Worm (Caenorhabditis elegans) whole organism, early embryonic: ENCODE results near the gene C46C2.3.

Source experiments
- B0310.2 ChIP-seq: sonication (generic microtip); optimal IDR thresholded peaks from 2 replicates; lab custom pipeline; 2016; ENCODE audit warnings: mild to moderate bottlenecking, missing genetic modification characterization, missing compliant biosample characterization
- F13C5.2 ChIP-seq: sonication (generic microtip); optimal IDR thresholded peaks from 2 replicates; lab custom pipeline; 2017; ENCODE audit warnings: mild to moderate bottlenecking, missing genetic modification characterization, inconsistent platforms, missing compliant biosample characterization
- aly-1 ChIP-seq: sonication (generic microtip); optimal IDR thresholded peaks from 2 replicates; lab custom pipeline; 2016; ENCODE audit warnings: missing genetic modification characterization, missing compliant biosample characterization
- ama-1 ChIP-seq: fragments of 150-350 bp; optimal IDR thresholded peaks from 2 replicates; lab custom pipeline; 2014
- ceh-13 ChIP-seq: fragments of 200-800 bp; sonication (Bioruptor generic); optimal IDR thresholded peaks from 2 replicates; lab custom pipeline; 2018; ENCODE audit warnings: mild to moderate bottlenecking, missing genetic modification characterization, missing compliant biosample characterization
- ceh-36 ChIP-seq: sonication (generic microtip); optimal IDR thresholded peaks from 2 replicates; lab custom pipeline; 2016; ENCODE audit warnings: missing genetic modification characterization, inconsistent platforms, missing compliant biosample characterization
- flt-1 ChIP-seq: fragments of 200-800 bp; sonication (Bioruptor generic); IDR thresholded peaks from 2 replicates; pipeline ENCODE4 v1.3.6; 2022; ENCODE audit warnings: missing genetic modification characterization, missing compliant biosample characterization
- hmg-4 ChIP-seq: fragments of 200-800 bp; sonication (Bioruptor generic); optimal IDR thresholded peaks from 2 replicates; lab custom pipeline; 2018; ENCODE audit warnings: mild to moderate bottlenecking, missing genetic modification characterization, missing compliant biosample characterization
- pes-1 ChIP-seq: fragments of 200-800 bp; sonication (Bioruptor generic); IDR thresholded peaks from 2 replicates; pipeline ENCODE4 v1.3.6; 2022; ENCODE audit warnings: missing genetic modification reagents, missing genetic modification characterization, missing compliant biosample characterization
- scrt-1 ChIP-seq: fragments of 200-800 bp; sonication (Bioruptor generic); IDR thresholded peaks from 2 replicates; pipeline ENCODE4 v1.3.6; 2022; ENCODE audit warnings: missing genetic modification characterization, missing compliant biosample characterization
- sea-1 ChIP-seq: fragments of 200-800 bp; sonication (Bioruptor generic); conservative IDR thresholded peaks from 2 replicates; pipeline ENCODE4 v1.3.6; 2022; ENCODE audit warnings: missing genetic modification characterization, missing compliant biosample characterization
- tbx-11 ChIP-seq: fragments of 200-800 bp; sonication (Bioruptor generic); IDR thresholded peaks from 2 replicates; pipeline ENCODE4 v1.3.6; 2022; ENCODE audit warnings: missing genetic modification characterization, missing compliant biosample characterization
- tbx-37 ChIP-seq: fragments of 200-800 bp; sonication (Bioruptor generic); conservative IDR thresholded peaks from 2 replicates; pipeline ENCODE4 v1.3.6; 2022; ENCODE audit warnings: missing genetic modification reagents, missing genetic modification characterization, missing compliant biosample characterization
- tra-4 ChIP-seq: sonication (generic microtip); optimal IDR thresholded peaks from 2 replicates; lab custom pipeline; 2017; ENCODE audit warnings: missing genetic modification characterization, missing compliant biosample characterization

DNA sequence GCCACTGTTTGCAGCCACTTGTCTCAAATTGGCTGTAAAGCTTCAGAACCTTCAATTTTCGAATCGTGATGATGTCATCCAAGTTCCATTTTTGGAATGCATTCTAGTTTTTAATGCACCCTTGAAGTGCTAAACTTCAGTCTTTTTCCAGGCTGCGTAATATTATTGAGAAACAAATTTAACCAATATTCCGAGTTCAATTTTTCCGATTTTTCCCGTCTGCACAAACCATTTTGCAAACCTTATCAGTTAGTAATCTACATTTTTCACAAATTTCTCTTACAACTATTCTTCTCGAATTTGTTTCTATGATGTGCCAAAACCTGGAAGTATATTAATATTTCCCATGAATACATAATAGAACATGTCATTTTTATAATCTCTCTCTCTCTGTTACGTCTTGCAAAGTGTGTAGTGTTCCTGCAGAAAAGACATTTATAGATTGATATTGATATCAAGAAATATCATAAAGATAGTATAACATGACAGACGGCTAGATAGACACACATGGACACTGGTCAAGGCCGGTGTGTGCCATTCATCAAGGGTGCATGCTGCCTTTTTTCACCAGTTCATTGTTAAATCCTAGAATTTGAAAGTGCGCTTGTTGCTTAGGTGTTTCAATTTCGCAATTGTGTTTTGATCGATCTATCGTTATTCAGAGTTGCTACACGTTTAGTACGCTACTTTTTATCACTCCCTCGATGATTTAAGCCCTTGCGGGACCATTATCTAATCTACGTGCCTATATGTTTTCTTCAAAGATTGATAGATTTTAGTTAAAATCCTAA is 25.6 kb upstream of the C46C2.3 start:
- no peak for TF ChIP-seq pes-1 (GFP tag; lab: Robert Waterston, UW)
- no peak for TF ChIP-seq aly-1 (tag; lab: Kevin White, UChicago)
- no peak for TF ChIP-seq tbx-37 (GFP tag; lab: Robert Waterston, UW)
- TF ChIP-seq ama-1 (lab: Kevin White, UChicago) = no peak
- TF ChIP-seq flt-1 = no peak
- no peak for TF ChIP-seq tbx-11 (GFP tag; lab: Robert Waterston, UW)
- TF ChIP-seq ceh-13 (GFP tag; lab: Kevin White, UChicago) = no peak
- TF ChIP-seq tra-4 (tag; lab: Kevin White, UChicago) = no peak
- TF ChIP-seq ceh-36 = no peak
- no peak for TF ChIP-seq F13C5.2
- no peak for TF ChIP-seq scrt-1 (GFP tag; lab: Robert Waterston, UW)
- TF ChIP-seq sea-1 (GFP tag; lab: Robert Waterston, UW) = no peak
- TF ChIP-seq hmg-4 = no peak
- TF ChIP-seq B0310.2 = no peak
